Fruit fly (Drosophila melanogaster) whole organism, embryonic: ENCODE results near the gene NijC.

Source experiments
- Adf1 ChIP-seq: fragments of 200-800 bp; sonication (Bioruptor generic); IDR thresholded peaks from 2 replicates; pipeline ENCODE4 v1.3.6; 2022; ENCODE audit warnings: missing biosample characterization, missing genetic modification characterization
- CG10565 ChIP-seq: fragments of 200-800 bp; sonication (Bioruptor generic); optimal IDR thresholded peaks from 3 replicates; lab custom pipeline; 2016; ENCODE audit warnings: missing biosample characterization, mild to moderate bottlenecking, missing genetic modification characterization
- CG12744 ChIP-seq: fragments of 200-800 bp; sonication (Bioruptor generic); optimal IDR thresholded peaks from 2 replicates; lab custom pipeline; 2016; ENCODE audit warnings: missing biosample characterization, missing genetic modification characterization
- CG16815 ChIP-seq: fragments of 200-800 bp; sonication (Bioruptor generic); optimal IDR thresholded peaks from 3 replicates; lab custom pipeline; 2017; ENCODE audit warnings: missing biosample characterization, mild to moderate bottlenecking, missing genetic modification characterization
- CG17385 ChIP-seq: fragments of 200-800 bp; sonication (Bioruptor generic); optimal IDR thresholded peaks from 3 replicates; lab custom pipeline; 2018; ENCODE audit warnings: missing biosample characterization, mild to moderate bottlenecking, missing genetic modification characterization
- CG17829 ChIP-seq: fragments of 200-800 bp; optimal IDR thresholded peaks from 2 replicates; lab custom pipeline; 2019; ENCODE audit warnings: missing biosample characterization, mild to moderate bottlenecking, missing genetic modification characterization, moderate library complexity
- CG2678 ChIP-seq: fragments of 200-800 bp; sonication (Bioruptor generic); optimal IDR thresholded peaks from 3 replicates; lab custom pipeline; 2019; ENCODE audit warnings: missing biosample characterization, mild to moderate bottlenecking, missing genetic modification characterization, moderate library complexity
- CG2712 ChIP-seq: fragments of 200-800 bp; optimal IDR thresholded peaks from 3 replicates; lab custom pipeline; 2019; ENCODE audit warnings: missing biosample characterization, mild to moderate bottlenecking, missing genetic modification characterization, moderate library complexity
- CG4282 ChIP-seq: fragments of 200-800 bp; sonication (Bioruptor generic); optimal IDR thresholded peaks from 2 replicates; lab custom pipeline; 2016; ENCODE audit warnings: missing biosample characterization, missing genetic modification characterization
- CG4328 ChIP-seq: fragments of 200-800 bp; sonication (Bioruptor generic); optimal IDR thresholded peaks from 3 replicates; lab custom pipeline; 2017; ENCODE audit warnings: missing biosample characterization, missing genetic modification reagents, missing genetic modification characterization
- CG4404 ChIP-seq: fragments of 200-800 bp; sonication (Bioruptor generic); IDR thresholded peaks from 2 replicates; pipeline ENCODE4 v1.3.6; 2022; ENCODE audit warnings: missing biosample characterization, missing genetic modification characterization
- CG4617 ChIP-seq: fragments of 200-800 bp; sonication (Bioruptor generic); optimal IDR thresholded peaks from 3 replicates; lab custom pipeline; 2016; ENCODE audit warnings: missing biosample characterization, missing genetic modification characterization, borderline replicate concordance
- CG6254 ChIP-seq: fragments of 200-800 bp; sonication (Bioruptor generic); optimal IDR thresholded peaks from 3 replicates; lab custom pipeline; 2017; ENCODE audit warnings: mild to moderate bottlenecking, missing biosample characterization, missing genetic modification reagents, missing genetic modification characterization
- CG7357 ChIP-seq: fragments of 200-800 bp; sonication (Bioruptor generic); IDR thresholded peaks from 3 replicates; pipeline ENCODE4 v1.3.6; 2022; ENCODE audit warnings: missing biosample characterization, missing genetic modification characterization
- CG7786 ChIP-seq: fragments of 200-800 bp; sonication (Bioruptor generic); optimal IDR thresholded peaks from 2 replicates; lab custom pipeline; 2016; ENCODE audit warnings: missing biosample characterization, missing genetic modification characterization
- CoRest ChIP-seq: fragments of 200-800 bp; sonication (Bioruptor generic); optimal IDR thresholded peaks from 3 replicates; lab custom pipeline; 2018; ENCODE audit warnings: missing biosample characterization, mild to moderate bottlenecking, missing genetic modification characterization, moderate library complexity
- D ChIP-seq, 2 experiments: fragments of 200-800 bp in 1 of 2; fragments of >200 bp in 1 of 2; sonication (Bioruptor generic) in 1 of 2; optimal IDR thresholded peaks; 2 replicates in 1 of 2; 3 replicates in 1 of 2; lab custom pipeline; 2017; ENCODE audit warnings: mild to moderate bottlenecking in 1 of 2, missing biosample characterization in 1 of 2, missing genetic modification characterization in 1 of 2, missing genetic modification reagents in 1 of 2
- Deaf1 ChIP-seq: fragments of 200-800 bp; optimal IDR thresholded peaks from 3 replicates; lab custom pipeline; 2019; ENCODE audit warnings: missing biosample characterization, mild to moderate bottlenecking, missing genetic modification characterization, moderate library complexity
- Dfd ChIP-seq, 2 experiments: fragments of >200 bp; optimal IDR thresholded peaks; 2 replicates each; lab custom pipeline; 2017; ENCODE audit warnings: missing biosample characterization in 2 of 2, missing genetic modification characterization in 2 of 2
- Ets65A ChIP-seq: fragments of 200-800 bp; sonication (Bioruptor generic); peaks from one replicate; lab custom pipeline; 2016; ENCODE audit warnings: missing biosample characterization, missing genetic modification characterization
- Ets97D ChIP-seq: fragments of 200-800 bp; sonication (Bioruptor generic); optimal IDR thresholded peaks from 3 replicates; lab custom pipeline; 2016; ENCODE audit warnings: missing biosample characterization, missing genetic modification characterization
- GATAe ChIP-seq: fragments of 200-800 bp; sonication (Bioruptor generic); conservative IDR thresholded peaks from 2 replicates; pipeline ENCODE4 v1.3.6; 2022; ENCODE audit warnings: missing biosample characterization, missing genetic modification characterization
- Gsc ChIP-seq: fragments of 200-800 bp; sonication (Bioruptor generic); IDR thresholded peaks from 2 replicates; pipeline ENCODE4 v1.3.6; 2022; ENCODE audit warnings: missing biosample characterization, missing genetic modification characterization
- Hmr ChIP-seq: fragments of 200-800 bp; sonication (Bioruptor generic); optimal IDR thresholded peaks from 3 replicates; lab custom pipeline; 2017; ENCODE audit warnings: mild to moderate bottlenecking, missing biosample characterization, missing genetic modification reagents, missing genetic modification characterization
- Hr3 ChIP-seq: fragments of 200-800 bp; sonication (Bioruptor generic); optimal IDR thresholded peaks from 3 replicates; lab custom pipeline; 2016; ENCODE audit warnings: missing biosample characterization, missing genetic modification characterization
- Hr39 ChIP-seq: fragments of >200 bp; optimal IDR thresholded peaks from 2 replicates; lab custom pipeline; 2017
- Med ChIP-seq: fragments of 200-800 bp; sonication (Bioruptor generic); peaks from one replicate; lab custom pipeline; 2016; ENCODE audit warnings: missing biosample characterization, missing genetic modification characterization, mild to moderate bottlenecking, inconsistent platforms, moderate library complexity
- NFAT ChIP-seq: fragments of 200-800 bp; sonication (Bioruptor generic); IDR thresholded peaks from 2 replicates; pipeline ENCODE4 v1.3.6; 2022; ENCODE audit warnings: missing biosample characterization, missing genetic modification characterization
- Side ChIP-seq: fragments of 200-800 bp; sonication (Bioruptor generic); optimal IDR thresholded peaks from 2 replicates; lab custom pipeline; 2016; ENCODE audit warnings: missing biosample characterization, missing genetic modification characterization
- Usf ChIP-seq: fragments of 200-800 bp; sonication (Bioruptor generic); optimal IDR thresholded peaks from 2 replicates; lab custom pipeline; 2017; ENCODE audit warnings: missing genotype, missing biosample characterization, missing genetic modification characterization
- cad ChIP-seq: fragments of >200 bp; optimal IDR thresholded peaks from 2 replicates; lab custom pipeline; 2017; ENCODE audit warnings: missing biosample characterization, missing genetic modification characterization
- ci ChIP-seq: fragments of 200-800 bp; sonication (Bioruptor generic); IDR thresholded peaks from 3 replicates; pipeline ENCODE4 v1.3.6; 2022; ENCODE audit warnings: missing biosample characterization, missing genetic modification characterization
- ewg ChIP-seq: fragments of 200-800 bp; sonication (Bioruptor generic); optimal IDR thresholded peaks from 3 replicates; lab custom pipeline; 2017; ENCODE audit warnings: mild to moderate bottlenecking, missing biosample characterization, missing genetic modification reagents, missing genetic modification characterization
- grn ChIP-seq: fragments of 200-800 bp; sonication (Bioruptor generic); optimal IDR thresholded peaks from 3 replicates; lab custom pipeline; 2017; ENCODE audit warnings: missing biosample characterization, missing genetic modification characterization
- ken ChIP-seq: fragments of 200-800 bp; sonication (Bioruptor generic); IDR thresholded peaks from 3 replicates; pipeline ENCODE4 v1.3.6; 2022; ENCODE audit warnings: missing biosample characterization, missing genetic modification characterization
- luna ChIP-seq: fragments of 200-800 bp; sonication (Bioruptor generic); optimal IDR thresholded peaks from 2 replicates; lab custom pipeline; 2016; ENCODE audit warnings: missing biosample characterization, missing genetic modification characterization
- nerfin-2 ChIP-seq: fragments of 200-800 bp; sonication (Bioruptor generic); IDR thresholded peaks from 2 replicates; pipeline ENCODE4 v1.3.6; 2022; ENCODE audit warnings: missing biosample characterization, missing genetic modification characterization; ENCODE audit not compliant: partially characterized antibody
- oc ChIP-seq: fragments of 200-800 bp; sonication (Bioruptor generic); optimal IDR thresholded peaks from 2 replicates; lab custom pipeline; 2018; ENCODE audit warnings: missing biosample characterization, mild to moderate bottlenecking, missing genetic modification characterization, moderate library complexity
- org-1 ChIP-seq: fragments of 200-800 bp; sonication (Bioruptor generic); optimal IDR thresholded peaks from 2 replicates; lab custom pipeline; 2017; ENCODE audit warnings: missing biosample characterization, missing genetic modification characterization
- slp2 ChIP-seq: fragments of 200-800 bp; sonication (Bioruptor generic); optimal IDR thresholded peaks from 2 replicates; lab custom pipeline; 2016; ENCODE audit warnings: missing biosample characterization, missing genetic modification characterization
- ssp ChIP-seq: fragments of 200-800 bp; sonication (Bioruptor generic); IDR thresholded peaks from 2 replicates; pipeline ENCODE4 v1.3.6; 2022; ENCODE audit warnings: missing biosample characterization, missing genetic modification characterization
- tin ChIP-seq: fragments of 200-800 bp; sonication (Bioruptor generic); optimal IDR thresholded peaks from 3 replicates; lab custom pipeline; 2016; ENCODE audit warnings: missing biosample characterization, missing genetic modification characterization
- tll ChIP-seq, 2 experiments: fragments of 200-800 bp in 1 of 2; fragments of >200 bp in 1 of 2; sonication (Bioruptor generic) in 1 of 2; optimal IDR thresholded peaks; 2 replicates each; lab custom pipeline; 2017 to 2019; ENCODE audit warnings: missing biosample characterization in 2 of 2, missing genetic modification characterization in 2 of 2, mild to moderate bottlenecking in 1 of 2, moderate library complexity in 1 of 2
- trem ChIP-seq: fragments of 200-800 bp; optimal IDR thresholded peaks from 3 replicates; lab custom pipeline; 2019; ENCODE audit warnings: missing biosample characterization, mild to moderate bottlenecking, missing genetic modification characterization, moderate library complexity
- zen ChIP-seq: fragments of 200-800 bp; sonication (Bioruptor generic); optimal IDR thresholded peaks from 3 replicates; lab custom pipeline; 2018; ENCODE audit warnings: missing biosample characterization, mild to moderate bottlenecking, missing genetic modification characterization, moderate library complexity
- zfh1 ChIP-seq: fragments of 200-800 bp; sonication (Bioruptor generic); IDR thresholded peaks from 3 replicates; pipeline ENCODE4 v1.3.6; 2022; ENCODE audit warnings: missing biosample characterization, missing genetic modification characterization

The NijC gene

dm6 chr3R:12694742-12695141 is at the start of gene NijC, which contains the start of gene CG14391:
Gene NijC (plus strand): TSS chr3R:12695129.
Gene CG14391 (minus strand): TSS chr3R:12694842.
- TF ChIP-seq CG6254 (GFP tag; lab: Kevin White, UChicago) (no peak), CG10565 (GFP tag; lab: Kevin White, UChicago) (no peak), Adf1 (GFP tag; lab: Robert Waterston, UW) (no peak), CG7786 (GFP tag; lab: Kevin White, UChicago) (no peak), GATAe (GFP tag; lab: Robert Waterston, UW) (no peak), CG4282 (GFP tag; lab: Kevin White, UChicago) (no peak)
- TF ChIP-seq, all 482 proteins: peak for 0

DNA sequence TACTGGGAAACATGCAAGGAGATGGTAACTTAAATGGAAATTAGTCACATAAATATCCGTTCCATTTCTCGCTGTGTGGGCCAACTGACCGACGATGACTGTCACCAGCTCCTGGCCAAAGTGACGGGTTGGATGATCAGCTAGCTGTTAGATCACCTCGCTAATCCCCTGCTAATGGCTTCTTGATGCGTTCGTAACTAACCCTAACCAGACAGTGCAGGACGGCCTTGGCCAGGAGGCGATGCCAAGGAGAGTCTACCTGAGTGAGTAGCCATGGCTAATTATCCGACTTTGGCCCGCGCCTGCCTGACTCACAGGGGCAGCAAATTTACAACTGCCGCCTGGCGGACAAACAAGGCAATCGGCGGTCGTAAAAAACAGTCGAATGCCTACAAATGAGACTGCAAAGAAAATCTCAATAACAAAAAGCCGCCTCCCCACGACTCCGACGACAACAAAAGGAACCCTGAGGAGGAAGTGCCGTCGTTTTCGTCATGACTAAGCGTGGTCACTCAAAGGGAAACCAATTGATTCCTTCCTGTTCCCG is 49.1 kb upstream of the NijC start:
- TF ChIP-seq tll (GFP tag; optimal IDR thresholded peaks at IDR 0.05; lab: Kevin White, UChicago) = peak in 1 of 2 experiments; percentile 95
- 0 out of 3 replicates have a peak, but pooled peaks have one; percentile 6 for TF ChIP-seq ci (GFP tag; lab: Robert Waterston, UW)
- TF ChIP-seq zen (tag; lab: Kevin White, UChicago) = peak; percentile 99
- TF ChIP-seq CG4404 = no peak
- peak; percentile 88 for TF ChIP-seq Ets65A (GFP tag; lab: Kevin White, UChicago)
- no peak for TF ChIP-seq oc (tag; lab: Kevin White, UChicago)
- TF ChIP-seq Med (GFP tag; lab: Kevin White, UChicago) = peak; percentile 46
- TF ChIP-seq cad (GFP tag; lab: Kevin White, UChicago) = peak; percentile 93
- TF ChIP-seq D (optimal IDR thresholded peaks at IDR 0.05; lab: Kevin White, UChicago) = peak; percentile 80
- TF ChIP-seq D (GFP tag; optimal IDR thresholded peaks at IDR 0.05; lab: Kevin White, UChicago) = no peak

dm6 chr3R:12646926-12647325 is 48.0 kb upstream of the NijC start:
- peak; percentile 66 for TF ChIP-seq grn (GFP tag; lab: Kevin White, UChicago)
- TF ChIP-seq NFAT (GFP tag; lab: Robert Waterston, UW) = no peak

- TF ChIP-seq slp2 (no peak), trem (tag; lab: Kevin White, UChicago) (no peak), CG12744 (GFP tag; lab: Kevin White, UChicago) (no peak), ken (GFP tag; lab: Robert Waterston, UW) (0 out of 3 replicates have a peak, but pooled peaks have one; percentile 13), CG2712 (no peak), Hmr (GFP tag; lab: Kevin White, UChicago) (no peak), org-1 (GFP tag; lab: Kevin White, UChicago) (no peak), CG17829 (tag; lab: Kevin White, UChicago) (no peak), CG16815 (GFP tag; lab: Kevin White, UChicago) (no peak), zfh1 (no peak), Usf (GFP tag; lab: Kevin White, UChicago) (no peak), CG2678 (tag; lab: Kevin White, UChicago) (no peak), CG7357 (GFP tag; lab: Robert Waterston, UW) (no peak), luna (GFP tag; lab: Kevin White, UChicago) (no peak), tin (no peak), CG17385 (GFP tag; lab: Kevin White, UChicago) (no peak), Side (GFP tag; lab: Kevin White, UChicago) (no peak), Hr39 (lab: Kevin White, UChicago) (no peak), ci (GFP tag; lab: Robert Waterston, UW) (0 out of 3 replicates have a peak, but pooled peaks have one; percentile 16), Deaf1 (tag; lab: Kevin White, UChicago) (no peak), Hr3 (no peak), Gsc (GFP tag; lab: Robert Waterston, UW) (no peak), CG4328 (GFP tag; lab: Kevin White, UChicago) (no peak), Ets97D (GFP tag; lab: Kevin White, UChicago) (no peak), Dfd (GFP tag; optimal IDR thresholded peaks at IDR 0.05; lab: Kevin White, UChicago) (no peak), CG4617 (GFP tag; lab: Kevin White, UChicago) (no peak), CoRest (tag; lab: Kevin White, UChicago) (no peak), ssp (no peak), ewg (GFP tag; lab: Kevin White, UChicago) (no peak), nerfin-2 (GFP tag; lab: Robert Waterston, UW) (no peak)
These were observed 47.6 kb upstream of the NijC start for dm6 chr3R:12647348-12647747.
